Comparison of ENCODE assay signal across 6 fruit fly cellular contexts in the genomic region with DNA sequence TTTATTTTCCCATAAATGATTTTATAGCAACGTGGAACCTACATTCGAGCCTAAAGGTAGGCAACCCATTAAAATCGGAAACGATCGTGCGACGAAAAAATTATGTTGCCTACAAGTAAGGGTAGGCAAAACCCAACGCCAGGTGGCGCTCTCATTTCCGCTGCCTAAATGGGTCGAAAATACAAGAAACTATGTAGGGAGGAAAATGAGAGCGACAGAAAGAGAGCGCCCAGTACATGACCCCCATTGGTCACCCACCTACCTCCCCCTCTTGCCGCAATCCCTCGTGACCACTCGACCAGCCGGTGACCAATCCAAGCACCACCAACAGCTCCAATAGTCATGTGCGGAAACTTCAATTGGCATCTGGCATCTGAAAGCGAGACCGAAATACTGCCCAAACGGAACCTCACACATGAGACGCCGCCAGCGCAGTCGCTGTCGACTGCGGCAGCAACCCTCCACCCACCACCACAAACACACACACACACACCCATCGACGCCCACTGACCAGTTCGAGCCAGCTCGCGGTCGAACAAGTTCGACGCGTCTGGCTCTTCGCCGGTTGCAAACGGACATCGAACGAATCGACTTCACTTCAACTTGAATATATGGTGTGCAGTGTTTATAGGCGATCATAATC.
TF ChIP-seq lines count a peak whose summit lies in the region.

No protein-coding gene starts in this region.

- TF ChIP-seq CTCF in S2 (optimal IDR thresholded peaks at IDR 0.05; lab: Kevin White, UChicago) = peak; percentile 97 to 99
- peak; percentile 93 for TF ChIP-seq CTCF in whole organism, embryonic (GFP tag; optimal IDR thresholded peaks at IDR 0.05; lab: Kevin White, UChicago)

TF ChIP-seq in whole organism, adult, 20 proteins besides CTCF, POLR2A, EP300 and RAD21:
- TF ChIP-seq cnc (optimal IDR thresholded peaks at IDR 0.05; lab: Kevin White, UChicago) (no peak), CG7045 (GFP tag; optimal IDR thresholded peaks at IDR 0.05; lab: Kevin White, UChicago) (no peak), CG14711 (tag; optimal IDR thresholded peaks at IDR 0.05; lab: Kevin White, UChicago) (no peak), Crg-1 (GFP tag; optimal IDR thresholded peaks at IDR 0.05; lab: Kevin White, UChicago) (peak; percentile 17), ovo (GFP tag; optimal IDR thresholded peaks at IDR 0.05; lab: Kevin White, UChicago) (peak; percentile 4), Hr96 (GFP tag; optimal IDR thresholded peaks at IDR 0.05; lab: Kevin White, UChicago) (peak; percentile 69), toe (GFP tag; optimal IDR thresholded peaks at IDR 0.05; lab: Kevin White, UChicago) (peak; percentile 2), CG12768 (GFP tag; optimal IDR thresholded peaks at IDR 0.05; lab: Kevin White, UChicago) (no peak), CG33017 (tag; optimal IDR thresholded peaks at IDR 0.05; lab: Kevin White, UChicago) (no peak), bab1 (GFP tag; optimal IDR thresholded peaks at IDR 0.05; lab: Kevin White, UChicago) (peak; percentile 86), CG7101 (tag; optimal IDR thresholded peaks at IDR 0.05; lab: Kevin White, UChicago) (peak; percentile 37), Mnt (GFP tag; optimal IDR thresholded peaks at IDR 0.05; lab: Kevin White, UChicago) (peak; percentile 6), pad (GFP tag; optimal IDR thresholded peaks at IDR 0.05; lab: Kevin White, UChicago) (peak; percentile 13), CG1620 (GFP tag; optimal IDR thresholded peaks at IDR 0.05; lab: Kevin White, UChicago) (peak; percentile 48), tj (GFP tag; optimal IDR thresholded peaks at IDR 0.05; lab: Kevin White, UChicago) (no peak)

TF ChIP-seq in whole organism, embryonic, 481 proteins besides CTCF, POLR2A, EP300 and RAD21 (continues in another document):
- peak; percentile 86 for TF ChIP-seq CG12071 (GFP tag; optimal IDR thresholded peaks at IDR 0.05; lab: Kevin White, UChicago)
- TF ChIP-seq CG10267 (tag; optimal IDR thresholded peaks at IDR 0.05; lab: Kevin White, UChicago) = peak; percentile 68
- TF ChIP-seq Bteb2 (GFP tag; optimal IDR thresholded peaks at IDR 0.05; lab: Kevin White, UChicago) = peak; percentile 17
- TF ChIP-seq D19B (GFP tag; optimal IDR thresholded peaks at IDR 0.05; lab: Kevin White, UChicago) = peak; percentile 59
- TF ChIP-seq B-H1 (GFP tag; IDR thresholded peaks at IDR 0.05; lab: Robert Waterston, UW) = peak; percentile 41; the same call in 1 of the 3 replicates
- peak; percentile 68 for TF ChIP-seq pum (GFP tag; optimal IDR thresholded peaks at IDR 0.05; lab: Kevin White, UChicago)
- TF ChIP-seq slp2 (GFP tag; optimal IDR thresholded peaks at IDR 0.05; lab: Kevin White, UChicago) = peak; percentile 74
- TF ChIP-seq grau (tag; optimal IDR thresholded peaks at IDR 0.05; lab: Kevin White, UChicago) = peak; percentile 70
- TF ChIP-seq TFAM (GFP tag; optimal IDR thresholded peaks at IDR 0.05; lab: Kevin White, UChicago) = peak; percentile 57
- TF ChIP-seq CG9727 (GFP tag; optimal IDR thresholded peaks at IDR 0.05; lab: Kevin White, UChicago) = peak; percentile 78
- TF ChIP-seq Mes4 (GFP tag; optimal IDR thresholded peaks at IDR 0.05; lab: Kevin White, UChicago) = peak; percentile 88
- peak; percentile 69 for TF ChIP-seq tio (GFP tag; optimal IDR thresholded peaks at IDR 0.05; lab: Kevin White, UChicago)
- TF ChIP-seq Atf6 (GFP tag; IDR thresholded peaks at IDR 0.05; lab: Robert Waterston, UW) = peak; percentile 57; the same call in 1 of the 2 replicates
- TF ChIP-seq slbo (GFP tag; IDR thresholded peaks at IDR 0.05; lab: Robert Waterston, UW) = peak; percentile 83
- peak; percentile 77 for TF ChIP-seq HmgD (GFP tag; optimal IDR thresholded peaks at IDR 0.05; lab: Kevin White, UChicago)
- peak; percentile 68 for TF ChIP-seq CG18599 (GFP tag; optimal IDR thresholded peaks at IDR 0.05; lab: Kevin White, UChicago)

TF ChIP-seq in whole organism, prepupa, 60 proteins besides CTCF, POLR2A, EP300 and RAD21 (continues in another document):
- peak; percentile 60 for TF ChIP-seq CG6808 (GFP tag; optimal IDR thresholded peaks at IDR 0.05; lab: Kevin White, UChicago)
- peak; percentile 82 for TF ChIP-seq pdm3 (GFP tag; optimal IDR thresholded peaks at IDR 0.05; lab: Kevin White, UChicago)
- TF ChIP-seq CG6276 (GFP tag; optimal IDR thresholded peaks at IDR 0.05; lab: Kevin White, UChicago) = peak; percentile 14
- TF ChIP-seq spab (GFP tag; optimal IDR thresholded peaks at IDR 0.05; lab: Kevin White, UChicago) = peak; percentile 48
- peak; percentile 24 for TF ChIP-seq Lpt (GFP tag; optimal IDR thresholded peaks at IDR 0.05; lab: Kevin White, UChicago)
- no peak for TF ChIP-seq svp (GFP tag; lab: Kevin White, UChicago)
- peak; percentile 53 for TF ChIP-seq fd59A (GFP tag; optimal IDR thresholded peaks at IDR 0.05; lab: Kevin White, UChicago)
- peak; percentile 57 for TF ChIP-seq CG1621 (tag; optimal IDR thresholded peaks at IDR 0.05; lab: Kevin White, UChicago)
- peak; percentile 82 for TF ChIP-seq OdsH (GFP tag; optimal IDR thresholded peaks at IDR 0.05; lab: Kevin White, UChicago)
- peak; percentile 80 for TF ChIP-seq CG31627 (GFP tag; optimal IDR thresholded peaks at IDR 0.05; lab: Kevin White, UChicago)
- TF ChIP-seq fd85E (GFP tag; optimal IDR thresholded peaks at IDR 0.05; lab: Kevin White, UChicago) = no peak
- peak; percentile 86 for TF ChIP-seq cyc (GFP tag; optimal IDR thresholded peaks at IDR 0.05; lab: Kevin White, UChicago)
- peak; percentile 69 for TF ChIP-seq CG6854 (GFP tag; optimal IDR thresholded peaks at IDR 0.05; lab: Kevin White, UChicago)
- TF ChIP-seq CG9139 (GFP tag; optimal IDR thresholded peaks at IDR 0.05; lab: Kevin White, UChicago) = peak; percentile 72
- no peak for TF ChIP-seq CG8119 (GFP tag; IDR thresholded peaks at IDR 0.05; lab: Robert Waterston, UW)
- peak; percentile 57 for TF ChIP-seq CG3032 (tag; optimal IDR thresholded peaks at IDR 0.05; lab: Kevin White, UChicago)
- peak; percentile 68 for TF ChIP-seq CG10669 (GFP tag; optimal IDR thresholded peaks at IDR 0.05; lab: Kevin White, UChicago)
- peak; percentile 44 for TF ChIP-seq vri (GFP tag; optimal IDR thresholded peaks at IDR 0.05; lab: Kevin White, UChicago)

TF ChIP-seq in whole organism, pupa, 21 proteins besides CTCF, POLR2A, EP300 and RAD21 (continues in another document):
- TF ChIP-seq CG34367 (tag; optimal IDR thresholded peaks at IDR 0.05; lab: Kevin White, UChicago) = peak; percentile 72
- peak; percentile 31 for TF ChIP-seq gl (tag; optimal IDR thresholded peaks at IDR 0.05; lab: Kevin White, UChicago)
- TF ChIP-seq CG4496 (GFP tag; IDR thresholded peaks at IDR 0.05; lab: Robert Waterston, UW) = peak; percentile 94
- TF ChIP-seq Snoo (tag; optimal IDR thresholded peaks at IDR 0.05; lab: Kevin White, UChicago) = peak; percentile 88
- TF ChIP-seq D1 (tag; optimal IDR thresholded peaks at IDR 0.05; lab: Kevin White, UChicago) = no peak
- TF ChIP-seq CG32121 (GFP tag; IDR thresholded peaks at IDR 0.05; lab: Robert Waterston, UW) = peak; percentile 47; the same call in 1 of the 2 replicates
- peak; percentile 28 for TF ChIP-seq CG17806 (tag; optimal IDR thresholded peaks at IDR 0.05; lab: Kevin White, UChicago)
- peak; percentile 41 for TF ChIP-seq Pif1A (GFP tag; optimal IDR thresholded peaks at IDR 0.05; lab: Kevin White, UChicago)
- peak; percentile 38 for TF ChIP-seq CG8159 (tag; optimal IDR thresholded peaks at IDR 0.05; lab: Kevin White, UChicago)
- TF ChIP-seq CG8301 (tag; optimal IDR thresholded peaks at IDR 0.05; lab: Kevin White, UChicago) = peak; percentile 28
- peak; percentile 50 for TF ChIP-seq CG12605 (GFP tag; IDR thresholded peaks at IDR 0.05; lab: Robert Waterston, UW)
- TF ChIP-seq CG10348 (GFP tag; IDR thresholded peaks at IDR 0.05; lab: Robert Waterston, UW) = no peak
- TF ChIP-seq fd96Ca (GFP tag; IDR thresholded peaks at IDR 0.05; lab: Robert Waterston, UW) = peak; percentile 79
- TF ChIP-seq Ets98B (GFP tag; IDR thresholded peaks at IDR 0.05; lab: Robert Waterston, UW) = peak; percentile 56
- TF ChIP-seq CG15710 (tag; optimal IDR thresholded peaks at IDR 0.05; lab: Kevin White, UChicago) = peak; percentile 61
- TF ChIP-seq EcR (GFP tag; optimal IDR thresholded peaks at IDR 0.05; lab: Kevin White, UChicago) = no peak
- TF ChIP-seq CG9948 (tag; optimal IDR thresholded peaks at IDR 0.05; lab: Kevin White, UChicago) = peak; percentile 24
- TF ChIP-seq rn (GFP tag; IDR thresholded peaks at IDR 0.05; lab: Robert Waterston, UW) = peak; percentile 73
- peak; percentile 60 for TF ChIP-seq CG14655 (GFP tag; optimal IDR thresholded peaks at IDR 0.05; lab: Kevin White, UChicago)

TF ChIP-seq in whole organism, wandering third instar larva, 38 proteins besides CTCF, POLR2A, EP300 and RAD21 (continues in another document):
- TF ChIP-seq psq (GFP tag; optimal IDR thresholded peaks at IDR 0.05; lab: Kevin White, UChicago) (peak; percentile 42), sage (GFP tag; optimal IDR thresholded peaks at IDR 0.05; lab: Kevin White, UChicago) (no peak), Dfd (GFP tag; optimal IDR thresholded peaks at IDR 0.05; lab: Kevin White, UChicago) (no peak), Abd-B (GFP tag; optimal IDR thresholded peaks at IDR 0.05; lab: Kevin White, UChicago) (no peak), dmrt93B (GFP tag; optimal IDR thresholded peaks at IDR 0.05; lab: Kevin White, UChicago) (peak; percentile 88), CG9705 (GFP tag; optimal IDR thresholded peaks at IDR 0.05; lab: Kevin White, UChicago) (peak; percentile 87), fru (GFP tag; optimal IDR thresholded peaks at IDR 0.05; lab: Kevin White, UChicago) (peak; percentile 42), Myc (optimal IDR thresholded peaks at IDR 0.05; lab: Kevin White, UChicago) (peak; percentile 70), Hnf4 (GFP tag; optimal IDR thresholded peaks at IDR 0.05; lab: Kevin White, UChicago) (peak; percentile 8), Hr83 (GFP tag; optimal IDR thresholded peaks at IDR 0.05; lab: Kevin White, UChicago; ENCODE audit: poor library complexity, severe bottlenecking) (no peak), sv (GFP tag; optimal IDR thresholded peaks at IDR 0.05; lab: Kevin White, UChicago) (peak; percentile 31), h (GFP tag; optimal IDR thresholded peaks at IDR 0.05; lab: Kevin White, UChicago) (peak; percentile 64), Rel (GFP tag; optimal IDR thresholded peaks at IDR 0.05; lab: Kevin White, UChicago) (no peak), Rel (tag; optimal IDR thresholded peaks at IDR 0.05; lab: Kevin White, UChicago) (no peak), CrebA (GFP tag; optimal IDR thresholded peaks at IDR 0.05; lab: Kevin White, UChicago; ENCODE audit: borderline replicate concordance) (no peak), Jra (GFP tag; optimal IDR thresholded peaks at IDR 0.05; lab: Kevin White, UChicago) (no peak), HLH106 (tag; optimal IDR thresholded peaks at IDR 0.05; lab: Kevin White, UChicago) (peak; percentile 77), foxo (GFP tag; optimal IDR thresholded peaks at IDR 0.05; lab: Kevin White, UChicago) (peak in 1 of 2 experiments; percentile 66), rgr (GFP tag; optimal IDR thresholded peaks at IDR 0.05; lab: Kevin White, UChicago) (peak; percentile 79), ey (GFP tag; optimal IDR thresholded peaks at IDR 0.05; lab: Kevin White, UChicago) (peak; percentile 30), OdsH (GFP tag; optimal IDR thresholded peaks at IDR 0.05; lab: Kevin White, UChicago) (peak; percentile 48), br (GFP tag; optimal IDR thresholded peaks at IDR 0.05; lab: Kevin White, UChicago) (peak; percentile 43)
